Worm (Caenorhabditis elegans) whole organism, mixed stage, embryonic: ENCODE measurements around the gene W01H2.2.

Experiments
- M03D4.4 ChIP-seq: sonication (generic microtip); optimal IDR thresholded peaks from 2 replicates; lab custom pipeline; 2017; ENCODE audit warnings: mild to moderate bottlenecking, missing genetic modification characterization, missing compliant biosample characterization
- bed-3 ChIP-seq: fragments of 200-800 bp; sonication (Bioruptor generic); optimal IDR thresholded peaks from 3 replicates; lab custom pipeline; 2018; ENCODE audit warnings: mild to moderate bottlenecking, missing genetic modification characterization, moderate library complexity, missing compliant biosample characterization
- blmp-1 ChIP-seq: fragments of 150-350 bp; optimal IDR thresholded peaks from 2 replicates; lab custom pipeline; 2014; ENCODE audit warnings: missing biosample characterization, missing genetic modification characterization
- ceh-39 ChIP-seq: fragments of 150-350 bp; optimal IDR thresholded peaks from 2 replicates; lab custom pipeline; 2014; ENCODE audit warnings: missing biosample characterization, missing genetic modification characterization
- ceh-43 ChIP-seq: fragments of 200-800 bp; sonication (Bioruptor generic); optimal IDR thresholded peaks from 2 replicates; lab custom pipeline; 2018; ENCODE audit warnings: mild to moderate bottlenecking, missing genetic modification characterization, moderate library complexity, missing compliant biosample characterization
- ces-1 ChIP-seq: fragments of 150-350 bp; optimal IDR thresholded peaks from 2 replicates; lab custom pipeline; 2014; ENCODE audit warnings: missing biosample characterization, missing genetic modification reagents, missing genetic modification characterization
- cnd-1 ChIP-seq: fragments of 200-800 bp; sonication (Bioruptor generic); optimal IDR thresholded peaks from 2 replicates; lab custom pipeline; 2018; ENCODE audit warnings: mild to moderate bottlenecking, missing genetic modification characterization, missing compliant biosample characterization
- drap-1 ChIP-seq: fragments of 200-800 bp; sonication (Bioruptor generic); optimal IDR thresholded peaks from 3 replicates; lab custom pipeline; 2018; ENCODE audit warnings: mild to moderate bottlenecking, missing genetic modification characterization, missing compliant biosample characterization
- elt-1 ChIP-seq: sonication (generic microtip); optimal IDR thresholded peaks from 2 replicates; lab custom pipeline; 2017; ENCODE audit warnings: missing genetic modification characterization, mild to moderate bottlenecking, missing compliant biosample characterization, antibody characterized with exemption, moderate library complexity, borderline replicate concordance; ENCODE audit not compliant: insufficient read depth
- elt-3 ChIP-seq: fragments of 150-350 bp; optimal IDR thresholded peaks from 2 replicates; lab custom pipeline; 2014; ENCODE audit warnings: missing biosample characterization, missing genetic modification characterization
- flh-1 ChIP-seq: fragments of 200-800 bp; sonication (Bioruptor generic); optimal IDR thresholded peaks from 2 replicates; lab custom pipeline; 2018; ENCODE audit warnings: mild to moderate bottlenecking, missing genetic modification characterization, moderate library complexity, missing compliant biosample characterization
- ham-2 ChIP-seq: fragments of 200-800 bp; sonication (Bioruptor generic); optimal IDR thresholded peaks from 2 replicates; lab custom pipeline; 2018; ENCODE audit warnings: mild to moderate bottlenecking, missing genetic modification characterization, missing compliant biosample characterization
- hlh-1 ChIP-seq: fragments of 150-350 bp; optimal IDR thresholded peaks from 2 replicates; lab custom pipeline; 2014; ENCODE audit warnings: missing biosample characterization, missing genetic modification reagents, missing genetic modification characterization
- lin-32 ChIP-seq: fragments of 200-800 bp; sonication (Bioruptor generic); optimal IDR thresholded peaks from 2 replicates; lab custom pipeline; 2018; ENCODE audit warnings: mild to moderate bottlenecking, missing genetic modification characterization, missing compliant biosample characterization
- lsy-2 ChIP-seq: fragments of 150-350 bp; optimal IDR thresholded peaks from 2 replicates; lab custom pipeline; 2014; ENCODE audit warnings: missing biosample characterization, missing genetic modification characterization
- mab-5 ChIP-seq: fragments of 150-350 bp; optimal IDR thresholded peaks from 2 replicates; lab custom pipeline; 2014; ENCODE audit warnings: missing biosample characterization, missing genetic modification characterization
- mls-2 ChIP-seq: sonication (generic microtip); optimal IDR thresholded peaks from 2 replicates; lab custom pipeline; 2016; ENCODE audit warnings: mild to moderate bottlenecking, missing genetic modification characterization, moderate library complexity, missing compliant biosample characterization
- nhr-12 ChIP-seq: fragments of 150-350 bp; optimal IDR thresholded peaks from 2 replicates; lab custom pipeline; 2014; ENCODE audit warnings: missing biosample characterization, missing genetic modification characterization
- nhr-2 ChIP-seq: fragments of 150-350 bp; optimal IDR thresholded peaks from 2 replicates; lab custom pipeline; 2014; ENCODE audit warnings: missing biosample characterization, missing genetic modification characterization
- nhr-237 ChIP-seq: fragments of 150-350 bp; optimal IDR thresholded peaks from 2 replicates; lab custom pipeline; 2014; ENCODE audit warnings: missing biosample characterization, missing genetic modification characterization
- nhr-28 ChIP-seq: fragments of 150-350 bp; optimal IDR thresholded peaks from 2 replicates; lab custom pipeline; 2014; ENCODE audit warnings: missing biosample characterization, missing genetic modification characterization
- nhr-76 ChIP-seq: sonication (generic microtip); optimal IDR thresholded peaks from 2 replicates; lab custom pipeline; 2017; ENCODE audit warnings: missing biosample characterization, missing genetic modification characterization
- sem-2 ChIP-seq: fragments of 200-800 bp; sonication (Bioruptor generic); optimal IDR thresholded peaks from 2 replicates; lab custom pipeline; 2018; ENCODE audit warnings: mild to moderate bottlenecking, missing genetic modification characterization, missing compliant biosample characterization
- sptf-1 ChIP-seq: sonication (generic microtip); optimal IDR thresholded peaks from 2 replicates; lab custom pipeline; 2017; ENCODE audit warnings: mild to moderate bottlenecking, missing genetic modification characterization, moderate library complexity, missing compliant biosample characterization
- tbx-8 ChIP-seq: fragments of 200-800 bp; sonication (Bioruptor generic); optimal IDR thresholded peaks from 2 replicates; lab custom pipeline; 2018; ENCODE audit warnings: mild to moderate bottlenecking, missing genetic modification characterization, moderate library complexity, missing compliant biosample characterization
- unc-120 ChIP-seq: sonication (generic microtip); optimal IDR thresholded peaks from 2 replicates; lab custom pipeline; 2017; ENCODE audit warnings: missing genetic modification characterization, missing compliant biosample characterization; ENCODE audit not compliant: poor library complexity, severe bottlenecking
- unc-39 ChIP-seq: fragments of 150-350 bp; optimal IDR thresholded peaks from 2 replicates; lab custom pipeline; 2014; ENCODE audit warnings: missing biosample characterization, missing genetic modification characterization
- unc-62 ChIP-seq: fragments of 150-350 bp; optimal IDR thresholded peaks from 2 replicates; lab custom pipeline; 2014; ENCODE audit warnings: missing biosample characterization, missing genetic modification reagents, missing genetic modification characterization
- zip-8 ChIP-seq: fragments of 150-350 bp; optimal IDR thresholded peaks from 2 replicates; lab custom pipeline; 2014; ENCODE audit warnings: missing biosample characterization, missing genetic modification characterization
- ztf-11 ChIP-seq: fragments of 150-350 bp; optimal IDR thresholded peaks from 2 replicates; lab custom pipeline; 2014; ENCODE audit warnings: missing biosample characterization, missing genetic modification characterization

Gene W01H2.2

ce11 chrX:4222200-4222599, 3.9 kb upstream of the W01H2.2 start:
- TF ChIP-seq unc-120 (tag; lab: Kevin White, UChicago) (peak; percentile 20), lsy-2 (peak; percentile 72), ceh-39 (tag; lab: Kevin White, UChicago) (no peak)

ce11 chrX:4219487-4219886, 1.2 kb upstream of the W01H2.2 start:
- TF ChIP-seq lsy-2 (no peak), lin-32 (no peak), drap-1 (GFP tag; lab: Kevin White, UChicago) (no peak), cnd-1 (no peak), unc-62 (GFP tag; lab: Kevin White, UChicago) (no peak), mab-5 (tag; lab: Kevin White, UChicago) (no peak), nhr-237 (tag; lab: Kevin White, UChicago) (no peak), ceh-43 (GFP tag; lab: Kevin White, UChicago) (no peak), nhr-2 (tag; lab: Kevin White, UChicago) (no peak), M03D4.4 (tag; lab: Kevin White, UChicago) (no peak), ham-2 (GFP tag; lab: Kevin White, UChicago) (no peak), nhr-12 (tag; lab: Kevin White, UChicago) (no peak)
- TF ChIP-seq, all 35 proteins: peak for 0

ce11 chrX:4216894-4217293, 1.4 kb downstream of the W01H2.2 start, which contains the start of the genes F20B6.10 and hpk-1:
F20B6.10 (minus strand) TSS chrX:4217196.
hpk-1 (minus strand) TSS chrX:4217290.
- TF ChIP-seq blmp-1 (tag; lab: Kevin White, UChicago) (no peak), elt-1 (tag; lab: Kevin White, UChicago) (no peak), ztf-11 (tag; lab: Kevin White, UChicago) (no peak), nhr-12 (tag; lab: Kevin White, UChicago) (no peak), nhr-237 (tag; lab: Kevin White, UChicago) (no peak), lsy-2 (no peak), mls-2 (tag; lab: Kevin White, UChicago) (no peak), zip-8 (tag; lab: Kevin White, UChicago) (no peak), drap-1 (GFP tag; lab: Kevin White, UChicago) (no peak), ces-1 (no peak), bed-3 (GFP tag; lab: Kevin White, UChicago) (no peak), tbx-8 (GFP tag; lab: Kevin White, UChicago) (no peak), flh-1 (GFP tag; lab: Kevin White, UChicago) (no peak), ceh-39 (tag; lab: Kevin White, UChicago) (no peak), unc-62 (GFP tag; lab: Kevin White, UChicago) (no peak)

ce11 chrX:4215500-4216107, 2.7 kb downstream of the W01H2.2 start:
- TF ChIP-seq lin-32 (no peak), mab-5 (tag; lab: Kevin White, UChicago) (no peak), bed-3 (GFP tag; lab: Kevin White, UChicago) (no peak), sem-2 (GFP tag; lab: Kevin White, UChicago) (no peak), nhr-76 (tag; lab: Kevin White, UChicago) (no peak), sptf-1 (tag; lab: Kevin White, UChicago) (no peak), hlh-1 (tag; lab: Kevin White, UChicago) (no peak), unc-120 (tag; lab: Kevin White, UChicago) (no peak), unc-39 (tag; lab: Kevin White, UChicago) (no peak), nhr-237 (tag; lab: Kevin White, UChicago) (no peak), elt-3 (no peak), nhr-28 (no peak), nhr-2 (tag; lab: Kevin White, UChicago) (no peak), flh-1 (GFP tag; lab: Kevin White, UChicago) (no peak)
- TF ChIP-seq, all 35 proteins: peak for 0

- TF ChIP-seq ces-1 (peak; percentile 30), mls-2 (tag; lab: Kevin White, UChicago) (no peak)
These were observed 3.6 kb downstream of the W01H2.2 start for ce11 chrX:4214643-4215042.
